Fruit fly (Drosophila melanogaster) whole organism, embryonic: ENCODE results near the gene CG13408.
A peak's percentile ranks its signal among the peaks of the same experiment; 100 is the strongest.

ENCODE experiments used
- Awh ChIP-seq: fragments of 200-800 bp; sonication (Bioruptor generic); IDR thresholded peaks from 2 replicates; pipeline ENCODE4, ENCODE4 v1.3.6; 2022; ENCODE audit warnings: missing biosample characterization, missing genetic modification characterization
- Bgb ChIP-seq: fragments of 200-800 bp; sonication (Bioruptor generic); IDR thresholded peaks from 2 replicates; pipeline ENCODE4 v1.3.6; 2022; ENCODE audit warnings: missing biosample characterization, missing genetic modification characterization; ENCODE audit not compliant: partially characterized antibody
- CG10366 ChIP-seq: fragments of 200-800 bp; sonication (Bioruptor generic); IDR thresholded peaks from 2 replicates; pipeline ENCODE4 v1.3.6; 2022; ENCODE audit warnings: missing biosample characterization, missing genetic modification characterization
- CG10543 ChIP-seq: fragments of 200-800 bp; sonication (Bioruptor generic); optimal IDR thresholded peaks from 3 replicates; lab custom pipeline; 2017; ENCODE audit warnings: missing biosample characterization, mild to moderate bottlenecking, missing genetic modification characterization, moderate library complexity
- CG11504 ChIP-seq: fragments of 200-800 bp; sonication (Bioruptor generic); optimal IDR thresholded peaks from 3 replicates; lab custom pipeline; 2019; ENCODE audit warnings: missing biosample characterization, mild to moderate bottlenecking, missing genetic modification characterization, moderate library complexity
- CG12659 ChIP-seq: fragments of 200-800 bp; sonication (Bioruptor generic); optimal IDR thresholded peaks from 3 replicates; lab custom pipeline; 2017; ENCODE audit warnings: mild to moderate bottlenecking, missing biosample characterization, missing genetic modification reagents, missing genetic modification characterization
- CG13296 ChIP-seq: fragments of 200-800 bp; sonication (Bioruptor generic); optimal IDR thresholded peaks from 3 replicates; lab custom pipeline; 2018; ENCODE audit warnings: missing biosample characterization, mild to moderate bottlenecking, missing genetic modification characterization
- CG14860 ChIP-seq: fragments of 200-800 bp; sonication (Bioruptor generic); IDR thresholded peaks from 3 replicates; pipeline ENCODE4 v1.3.6; 2022; ENCODE audit warnings: missing biosample characterization, missing genetic modification characterization; ENCODE audit not compliant: partially characterized antibody
- CG15011 ChIP-seq: fragments of 200-800 bp; sonication (Bioruptor generic); optimal IDR thresholded peaks from 3 replicates; lab custom pipeline; 2018; ENCODE audit warnings: missing biosample characterization, mild to moderate bottlenecking, missing genetic modification characterization
- CG15479 ChIP-seq: fragments of 200-800 bp; sonication (Bioruptor generic); optimal IDR thresholded peaks from 3 replicates; lab custom pipeline; 2019; ENCODE audit warnings: missing biosample characterization, mild to moderate bottlenecking, missing genetic modification characterization, moderate library complexity
- CG16863 ChIP-seq: fragments of 200-800 bp; sonication (Bioruptor generic); optimal IDR thresholded peaks from 3 replicates; lab custom pipeline; 2016; ENCODE audit warnings: missing biosample characterization, missing genetic modification characterization
- CG2120 ChIP-seq: fragments of 200-800 bp; sonication (Bioruptor generic); optimal IDR thresholded peaks from 3 replicates; lab custom pipeline; 2016; ENCODE audit warnings: missing biosample characterization, missing genetic modification characterization
- CG3281 ChIP-seq: fragments of 200-800 bp; sonication (Bioruptor generic); optimal IDR thresholded peaks from 3 replicates; lab custom pipeline; 2017; ENCODE audit warnings: missing biosample characterization, mild to moderate bottlenecking, missing genetic modification characterization
- CG3726 ChIP-seq: fragments of 200-800 bp; sonication (Bioruptor generic); IDR thresholded peaks from 3 replicates; pipeline ENCODE4, ENCODE4 v1.3.6; 2022; ENCODE audit warnings: missing biosample characterization, missing genetic modification characterization
- CG6683 ChIP-seq: fragments of 200-800 bp; sonication (Bioruptor generic); optimal IDR thresholded peaks from 2 replicates; lab custom pipeline; 2017; ENCODE audit warnings: missing biosample characterization, mild to moderate bottlenecking, missing genetic modification characterization, missing genetic modification reagents
- CG6765 ChIP-seq: fragments of 200-800 bp; sonication (Bioruptor generic); optimal IDR thresholded peaks from 3 replicates; lab custom pipeline; 2017; ENCODE audit warnings: missing biosample characterization, mild to moderate bottlenecking, missing genetic modification characterization
- CG6813 ChIP-seq: fragments of 200-800 bp; sonication (Bioruptor generic); optimal IDR thresholded peaks from 2 replicates; lab custom pipeline; 2017; ENCODE audit warnings: missing biosample characterization, missing genetic modification characterization, mild to moderate bottlenecking, moderate library complexity, missing genetic modification reagents
- CG8478 ChIP-seq: fragments of >200 bp; optimal IDR thresholded peaks from 2 replicates; lab custom pipeline; 2018
- CG8765 ChIP-seq: fragments of 200-800 bp; sonication (Bioruptor generic); IDR thresholded peaks from 2 replicates; pipeline ENCODE4 v1.3.6; 2022; ENCODE audit warnings: missing biosample characterization, missing genetic modification characterization
- CG9215 ChIP-seq: fragments of 200-800 bp; sonication (Bioruptor generic); IDR thresholded peaks from 2 replicates; pipeline ENCODE4 v1.3.6; 2022; ENCODE audit warnings: missing biosample characterization, missing genetic modification characterization
- CG9797 ChIP-seq: fragments of 200-800 bp; sonication (Bioruptor generic); optimal IDR thresholded peaks from 3 replicates; lab custom pipeline; 2018; ENCODE audit warnings: missing biosample characterization, mild to moderate bottlenecking, missing genetic modification characterization
- CG9817 ChIP-seq: fragments of 200-800 bp; sonication (Bioruptor generic); optimal IDR thresholded peaks from 2 replicates; lab custom pipeline; 2018; ENCODE audit warnings: missing biosample characterization, mild to moderate bottlenecking, missing genetic modification characterization, moderate library complexity
- D ChIP-seq, 2 experiments: fragments of 200-800 bp in 1 of 2; fragments of >200 bp in 1 of 2; sonication (Bioruptor generic) in 1 of 2; optimal IDR thresholded peaks; 2 replicates in 1 of 2; 3 replicates in 1 of 2; lab custom pipeline; 2017; ENCODE audit warnings: mild to moderate bottlenecking in 1 of 2, missing biosample characterization in 1 of 2, missing genetic modification characterization in 1 of 2, missing genetic modification reagents in 1 of 2
- D19A ChIP-seq: fragments of 200-800 bp; optimal IDR thresholded peaks from 3 replicates; lab custom pipeline; 2019; ENCODE audit warnings: missing biosample characterization, mild to moderate bottlenecking, missing genetic modification characterization, moderate library complexity
- Doc3 ChIP-seq: fragments of 200-800 bp; sonication (Bioruptor generic); IDR thresholded peaks from 3 replicates; pipeline ENCODE4 v1.3.6; 2022; ENCODE audit warnings: missing biosample characterization, missing genetic modification characterization; ENCODE audit not compliant: partially characterized antibody
- Drgx ChIP-seq: fragments of 200-800 bp; sonication (Bioruptor generic); IDR thresholded peaks from 2 replicates; pipeline ENCODE4 v1.3.6; 2022; ENCODE audit warnings: missing biosample characterization, missing genetic modification characterization
- Hey ChIP-seq: fragments of 200-800 bp; sonication (Bioruptor generic); optimal IDR thresholded peaks from 3 replicates; lab custom pipeline; 2018; ENCODE audit warnings: missing biosample characterization, mild to moderate bottlenecking, missing genetic modification characterization
- HmgD ChIP-seq: fragments of 200-800 bp; sonication (Bioruptor generic); optimal IDR thresholded peaks from 3 replicates; lab custom pipeline; 2016; ENCODE audit warnings: missing biosample characterization, missing genetic modification characterization
- Oaz ChIP-seq: fragments of 200-800 bp; sonication (Bioruptor generic); IDR thresholded peaks from 2 replicates; pipeline ENCODE4 v1.3.6; 2022; ENCODE audit warnings: missing biosample characterization, missing genetic modification characterization
- Sox102F ChIP-seq: fragments of 200-800 bp; sonication (Bioruptor generic); optimal IDR thresholded peaks from 2 replicates; lab custom pipeline; 2018; ENCODE audit warnings: missing biosample characterization, mild to moderate bottlenecking, missing genetic modification characterization, moderate library complexity
- Usf ChIP-seq: fragments of 200-800 bp; sonication (Bioruptor generic); optimal IDR thresholded peaks from 2 replicates; lab custom pipeline; 2017; ENCODE audit warnings: missing genotype, missing biosample characterization, missing genetic modification characterization
- ase ChIP-seq: fragments of 200-800 bp; sonication (Bioruptor generic); IDR thresholded peaks from 3 replicates; pipeline ENCODE4 v1.3.6; 2022; ENCODE audit warnings: missing biosample characterization, missing genetic modification characterization
- bcd ChIP-seq: fragments of 200-800 bp; sonication (Bioruptor generic); optimal IDR thresholded peaks from 2 replicates; lab custom pipeline; 2017; ENCODE audit warnings: missing biosample characterization, mild to moderate bottlenecking, missing genetic modification characterization
- btn ChIP-seq: fragments of 200-800 bp; sonication (Bioruptor generic); optimal IDR thresholded peaks from 2 replicates; lab custom pipeline; 2016; ENCODE audit warnings: missing biosample characterization, missing genetic modification characterization
- caup ChIP-seq: fragments of 200-800 bp; sonication (Bioruptor generic); optimal IDR thresholded peaks from 3 replicates; lab custom pipeline; 2017; ENCODE audit warnings: missing biosample characterization, mild to moderate bottlenecking, missing genetic modification characterization, moderate library complexity; ENCODE audit not compliant: severe bottlenecking
- esg ChIP-seq: fragments of 200-800 bp; sonication (Bioruptor generic); conservative IDR thresholded peaks from 2 replicates; pipeline ENCODE4 v1.3.6; 2022; ENCODE audit warnings: missing biosample characterization, missing genetic modification characterization
- grn ChIP-seq: fragments of 200-800 bp; sonication (Bioruptor generic); optimal IDR thresholded peaks from 3 replicates; lab custom pipeline; 2017; ENCODE audit warnings: missing biosample characterization, missing genetic modification characterization
- hth ChIP-seq: fragments of >200 bp; optimal IDR thresholded peaks from 2 replicates; lab custom pipeline; 2017; ENCODE audit warnings: inconsistent platforms
- jing ChIP-seq: fragments of 200-800 bp; sonication (Bioruptor generic); optimal IDR thresholded peaks from 2 replicates; lab custom pipeline; 2018; ENCODE audit warnings: missing biosample characterization, mild to moderate bottlenecking, missing genetic modification characterization
- klu ChIP-seq: fragments of 200-800 bp; sonication (Bioruptor generic); IDR thresholded peaks from 2 replicates; pipeline ENCODE4 v1.3.6; 2022; ENCODE audit warnings: missing biosample characterization, missing genetic modification characterization
- nerfin-2 ChIP-seq: fragments of 200-800 bp; sonication (Bioruptor generic); IDR thresholded peaks from 2 replicates; pipeline ENCODE4 v1.3.6; 2022; ENCODE audit warnings: missing biosample characterization, missing genetic modification characterization; ENCODE audit not compliant: partially characterized antibody
- onecut ChIP-seq: fragments of 200-800 bp; sonication (Bioruptor generic); IDR thresholded peaks from 2 replicates; pipeline ENCODE4 v1.3.6; 2022; ENCODE audit warnings: missing biosample characterization, missing genetic modification characterization
- pb ChIP-seq: fragments of 200-800 bp; sonication (Bioruptor generic); optimal IDR thresholded peaks from 3 replicates; lab custom pipeline; 2016; ENCODE audit warnings: missing biosample characterization, missing genetic modification characterization
- pnt ChIP-seq: fragments of 200-800 bp; sonication (Bioruptor generic); optimal IDR thresholded peaks from 3 replicates; lab custom pipeline; 2016; ENCODE audit warnings: missing biosample characterization, missing genetic modification characterization
- prd ChIP-seq, 3 experiments: fragments of >200 bp in 2 of 3; fragments of 200-800 bp in 1 of 3; sonication (Bioruptor generic) in 1 of 3; optimal IDR thresholded peaks in 2 of 3; IDR thresholded peaks in 1 of 3; 2 replicates in 2 of 3; 3 replicates in 1 of 3; pipeline versions ENCODE4 v1.3.6 to Lab custom; 2017 to 2022; ENCODE audit warnings: missing biosample characterization in 1 of 3, missing genetic modification characterization in 1 of 3
- ranshi ChIP-seq: fragments of 200-800 bp; sonication (Bioruptor generic); IDR thresholded peaks from 2 replicates; pipeline ENCODE4 v1.3.6; 2022; ENCODE audit warnings: missing biosample characterization, missing genetic modification characterization
- slbo ChIP-seq: fragments of 200-800 bp; sonication (Bioruptor generic); IDR thresholded peaks from 2 replicates; pipeline ENCODE4 v1.3.6; 2022; ENCODE audit warnings: missing biosample characterization, missing genetic modification characterization
- slou ChIP-seq: fragments of 200-800 bp; sonication (Bioruptor generic); optimal IDR thresholded peaks from 3 replicates; lab custom pipeline; 2016; ENCODE audit warnings: missing biosample characterization, missing genetic modification characterization
- so ChIP-seq: fragments of 200-800 bp; sonication (Bioruptor generic); IDR thresholded peaks from 3 replicates; pipeline ENCODE4 v1.3.6; 2022; ENCODE audit warnings: missing biosample characterization, missing genetic modification characterization
- tio ChIP-seq: fragments of 200-800 bp; sonication (Bioruptor generic); optimal IDR thresholded peaks from 2 replicates; lab custom pipeline; 2017; ENCODE audit warnings: missing biosample characterization, missing genetic modification characterization, inconsistent platforms
- trh ChIP-seq: fragments of 200-800 bp; sonication (Bioruptor generic); optimal IDR thresholded peaks from 2 replicates; lab custom pipeline; 2016; ENCODE audit warnings: missing biosample characterization, missing genetic modification characterization

The CG13408 gene

dm6 chr3R:22123347-22123746, 43.2 kb downstream of the CG13408 start (continued):
- TF ChIP-seq so (GFP tag; lab: Robert Waterston, UW) = 0 out of 3 replicates have a peak, but pooled peaks have one; percentile 35
- no peak for TF ChIP-seq ranshi (GFP tag; lab: Robert Waterston, UW)
- no peak for TF ChIP-seq CG15479
- TF ChIP-seq btn (GFP tag; lab: Kevin White, UChicago) = no peak
- TF ChIP-seq CG9215 (GFP tag; lab: Robert Waterston, UW) = no peak
- no peak for TF ChIP-seq prd (optimal IDR thresholded peaks at IDR 0.05; lab: Kevin White, UChicago)
- TF ChIP-seq prd (GFP tag; IDR thresholded peaks at IDR 0.05; lab: Robert Waterston, UW) = no peak
- TF ChIP-seq CG10366 (GFP tag; lab: Robert Waterston, UW) = peak; percentile 15; the same call in 1 of the 2 replicates
- no peak for TF ChIP-seq Usf (GFP tag; lab: Kevin White, UChicago)
- TF ChIP-seq CG6683 = no peak
- no peak for TF ChIP-seq HmgD (GFP tag; lab: Kevin White, UChicago)
- TF ChIP-seq D19A (tag; lab: Kevin White, UChicago) = peak; percentile 23
- no peak for TF ChIP-seq slou (GFP tag; lab: Kevin White, UChicago)
- no peak for TF ChIP-seq Hey (tag; lab: Kevin White, UChicago)
- TF ChIP-seq CG13296 (GFP tag; lab: Kevin White, UChicago) = no peak
- no peak for TF ChIP-seq CG12659 (GFP tag; lab: Kevin White, UChicago)
- TF ChIP-seq CG9797 = no peak
- no peak for TF ChIP-seq jing (GFP tag; lab: Kevin White, UChicago)
- no peak for TF ChIP-seq slbo (GFP tag; lab: Robert Waterston, UW)
- TF ChIP-seq CG3726 (GFP tag; lab: Robert Waterston, UW) = no peak
- 0 out of 2 replicates have a peak, but pooled peaks have one; percentile 20 for TF ChIP-seq Drgx (GFP tag; lab: Robert Waterston, UW)
- TF ChIP-seq Awh (GFP tag; lab: Robert Waterston, UW) = no peak
- no peak for TF ChIP-seq Doc3
- no peak for TF ChIP-seq CG9817 (tag; lab: Kevin White, UChicago)
- TF ChIP-seq CG10543 (GFP tag; lab: Kevin White, UChicago) = no peak
- TF ChIP-seq CG6765 (GFP tag; lab: Kevin White, UChicago) = no peak
- TF ChIP-seq CG11504 (tag; lab: Kevin White, UChicago) = peak; percentile 39
- no peak for TF ChIP-seq CG14860 (GFP tag; lab: Robert Waterston, UW)
- TF ChIP-seq pnt = no peak
- TF ChIP-seq CG8765 = no peak
- TF ChIP-seq grn (GFP tag; lab: Kevin White, UChicago) = no peak
- TF ChIP-seq CG3281 (GFP tag; lab: Kevin White, UChicago) = peak; percentile 56
- no peak for TF ChIP-seq Oaz (GFP tag; lab: Robert Waterston, UW)
- no peak for TF ChIP-seq Bgb (GFP tag; lab: Robert Waterston, UW)
- TF ChIP-seq Sox102F (GFP tag; lab: Kevin White, UChicago) = peak; percentile 33
- no peak for TF ChIP-seq trh (GFP tag; lab: Kevin White, UChicago)
- TF ChIP-seq ase = no peak
- no peak for TF ChIP-seq esg (GFP tag; lab: Robert Waterston, UW)
- TF ChIP-seq nerfin-2 = no peak
- no peak for TF ChIP-seq CG2120 (GFP tag; lab: Kevin White, UChicago)
- no peak for TF ChIP-seq onecut (GFP tag; lab: Robert Waterston, UW)
- no peak for TF ChIP-seq CG8478 (lab: Kevin White, UChicago)
- TF ChIP-seq bcd = peak; percentile 9
- TF ChIP-seq D (optimal IDR thresholded peaks at IDR 0.05; lab: Kevin White, UChicago) = no peak
- TF ChIP-seq D (GFP tag; optimal IDR thresholded peaks at IDR 0.05; lab: Kevin White, UChicago) = no peak
- peak; percentile 40 for TF ChIP-seq caup (GFP tag; lab: Kevin White, UChicago)
- TF ChIP-seq CG15011 (GFP tag; lab: Kevin White, UChicago) = no peak
- no peak for TF ChIP-seq pb (GFP tag; lab: Kevin White, UChicago)
- no peak for TF ChIP-seq klu
- TF ChIP-seq CG6813 (GFP tag; lab: Kevin White, UChicago) = no peak
- peak; percentile 20 for TF ChIP-seq tio
- no peak for TF ChIP-seq CG16863 (GFP tag; lab: Kevin White, UChicago)
- TF ChIP-seq hth (lab: Kevin White, UChicago) = no peak
